Worm (Caenorhabditis elegans): ENCODE results near the gene H20E11.3.

ce11 chrIV:6785873-6786272, 38.7 kb upstream of the H20E11.3 start:
- TF ChIP-seq nhr-237 (tag; optimal IDR thresholded peaks at IDR 0.05) = peak; percentile 25
- peak; percentile 19 for TF ChIP-seq ama-1 (optimal IDR thresholded peaks at IDR 0.05)

Measured in whole organism, L1 larva.